Worm (Caenorhabditis elegans) whole organism, young adult: ENCODE results near the gene C16D9.8.

Experiments used
- B0336.3 ChIP-seq: fragments of 200-800 bp; sonication (Bioruptor generic); IDR thresholded peaks from 2 replicates; pipeline ENCODE4 v1.3.6; 2022; ENCODE audit warnings: missing genetic modification characterization, missing compliant biosample characterization
- C06A6.2 ChIP-seq: fragments of 200-800 bp; sonication (Bioruptor generic); conservative IDR thresholded peaks from 2 replicates; pipeline ENCODE4 v1.3.6; 2022; ENCODE audit warnings: missing genetic modification characterization, missing compliant biosample characterization
- D2030.7 ChIP-seq: fragments of 200-800 bp; sonication (Bioruptor generic); IDR thresholded peaks from 2 replicates; pipeline ENCODE4 v1.3.6; 2022; ENCODE audit warnings: missing genetic modification reagents, missing genetic modification characterization, missing compliant biosample characterization
- Y56A3A.18 ChIP-seq: fragments of 200-800 bp; sonication (Bioruptor generic); IDR thresholded peaks from 2 replicates; pipeline ENCODE4 v1.3.6; 2022; ENCODE audit warnings: missing genetic modification reagents, missing genetic modification characterization, missing compliant biosample characterization
- Y95B8A.8 ChIP-seq: fragments of 200-800 bp; sonication (Bioruptor generic); IDR thresholded peaks from 2 replicates; pipeline ENCODE4 v1.3.6; 2022; ENCODE audit warnings: missing genetic modification reagents, missing genetic modification characterization, missing compliant biosample characterization
- ZK185.1 ChIP-seq: sonication (generic microtip); optimal IDR thresholded peaks from 2 replicates; lab custom pipeline; 2016; ENCODE audit warnings: mild to moderate bottlenecking, missing genetic modification characterization, missing compliant biosample characterization; ENCODE audit not compliant: poor library complexity, severe bottlenecking
- akir-1 ChIP-seq: fragments of 200-800 bp; sonication (Bioruptor generic); optimal IDR thresholded peaks from 2 replicates; lab custom pipeline; 2018; ENCODE audit warnings: mild to moderate bottlenecking, missing genetic modification characterization, moderate library complexity, missing compliant biosample characterization
- ama-1 ChIP-seq, 3 experiments: fragments of 150-350 bp in 1 of 3; sonication (generic microtip) in 2 of 3; optimal IDR thresholded peaks; 2 replicates each; lab custom pipeline; 2014 to 2018; ENCODE audit warnings: missing biosample characterization in 2 of 3, missing genetic modification characterization in 2 of 3, missing genetic modification reagents in 2 of 3
- aptf-2 ChIP-seq: fragments of 200-800 bp; sonication (Bioruptor generic); conservative IDR thresholded peaks from 2 replicates; pipeline ENCODE4 v1.3.6; 2022; ENCODE audit warnings: missing genetic modification reagents, missing genetic modification characterization, missing compliant biosample characterization
- athp-1 ChIP-seq: sonication (generic microtip); optimal IDR thresholded peaks from 2 replicates; lab custom pipeline; 2017; ENCODE audit warnings: mild to moderate bottlenecking, missing genetic modification characterization, missing compliant biosample characterization
- attf-3 ChIP-seq: fragments of 200-800 bp; sonication (Bioruptor generic); conservative IDR thresholded peaks from 2 replicates; pipeline ENCODE4 v1.3.6; 2022; ENCODE audit warnings: missing genetic modification reagents, missing genetic modification characterization, missing compliant biosample characterization
- attf-5 ChIP-seq: fragments of 200-800 bp; sonication (Bioruptor generic); optimal IDR thresholded peaks from 2 replicates; lab custom pipeline; 2018; ENCODE audit warnings: mild to moderate bottlenecking, missing genetic modification characterization, missing compliant biosample characterization
- bed-1 ChIP-seq: fragments of 200-800 bp; sonication (Bioruptor generic); IDR thresholded peaks from 2 replicates; pipeline ENCODE4 v1.3.6; 2022; ENCODE audit warnings: missing genetic modification reagents, missing genetic modification characterization, missing compliant biosample characterization
- bed-2 ChIP-seq: fragments of 200-800 bp; sonication (Bioruptor generic); IDR thresholded peaks from 2 replicates; pipeline ENCODE4 v1.3.6; 2022; ENCODE audit warnings: missing genetic modification reagents, missing genetic modification characterization, missing compliant biosample characterization
- ceh-40 ChIP-seq: fragments of 200-800 bp; sonication (Bioruptor generic); IDR thresholded peaks from 2 replicates; pipeline ENCODE4 v1.3.6; 2022; ENCODE audit warnings: missing genetic modification characterization, missing compliant biosample characterization
- dox-1 ChIP-seq: fragments of 200-800 bp; sonication (Bioruptor generic); IDR thresholded peaks from 2 replicates; pipeline ENCODE4 v1.3.6; 2022; ENCODE audit warnings: missing genetic modification reagents, missing genetic modification characterization, missing compliant biosample characterization
- egl-18 ChIP-seq: fragments of 200-800 bp; sonication (Bioruptor generic); IDR thresholded peaks from 2 replicates; pipeline ENCODE4 v1.3.6; 2022; ENCODE audit warnings: missing genetic modification reagents, missing genetic modification characterization, missing compliant biosample characterization
- egl-44 ChIP-seq: fragments of 200-800 bp; sonication (Bioruptor generic); IDR thresholded peaks from 2 replicates; pipeline ENCODE4 v1.3.6; 2022; ENCODE audit warnings: missing genetic modification reagents, missing genetic modification characterization, missing compliant biosample characterization
- ekl-4 ChIP-seq: fragments of 200-800 bp; sonication (Bioruptor generic); IDR thresholded peaks from 2 replicates; pipeline ENCODE4 v1.3.6; 2022; ENCODE audit warnings: missing genetic modification reagents, missing genetic modification characterization, missing compliant biosample characterization
- hmg-1.2 ChIP-seq: fragments of 200-800 bp; sonication (Bioruptor generic); IDR thresholded peaks from 2 replicates; pipeline ENCODE4 v1.3.6; 2022; ENCODE audit warnings: missing genetic modification reagents, missing genetic modification characterization, missing compliant biosample characterization
- hsf-1 ChIP-seq: fragments of 200-800 bp; sonication (Bioruptor generic); IDR thresholded peaks from 2 replicates; pipeline ENCODE4 v1.3.6; 2022; ENCODE audit warnings: missing genetic modification reagents, missing genetic modification characterization, missing compliant biosample characterization
- lag-1 ChIP-seq: fragments of 200-800 bp; sonication (Bioruptor generic); IDR thresholded peaks from 2 replicates; pipeline ENCODE4 v1.3.6; 2022; ENCODE audit warnings: missing genetic modification reagents, missing genetic modification characterization, missing compliant biosample characterization
- let-607 ChIP-seq, 2 experiments: fragments of 200-800 bp in 1 of 2; sonication (Bioruptor generic) in 1 of 2; sonication (generic microtip) in 1 of 2; optimal IDR thresholded peaks; 2 replicates each; lab custom pipeline; 2016 to 2018; ENCODE audit warnings: mild to moderate bottlenecking in 2 of 2, missing compliant biosample characterization in 2 of 2, missing genetic modification characterization in 2 of 2, moderate library complexity in 2 of 2, missing genotype in 1 of 2
- lin-54 ChIP-seq: fragments of 200-800 bp; sonication (Bioruptor generic); optimal IDR thresholded peaks from 2 replicates; lab custom pipeline; 2018; ENCODE audit warnings: mild to moderate bottlenecking, missing genetic modification characterization, missing compliant biosample characterization
- lsl-1 ChIP-seq: fragments of 200-800 bp; sonication (Bioruptor generic); optimal IDR thresholded peaks from 2 replicates; lab custom pipeline; 2018; ENCODE audit warnings: mild to moderate bottlenecking, missing genetic modification characterization, moderate library complexity, missing compliant biosample characterization
- madf-3 ChIP-seq: fragments of 200-800 bp; sonication (Bioruptor generic); IDR thresholded peaks from 2 replicates; pipeline ENCODE4 v1.3.6; 2022; ENCODE audit warnings: missing genetic modification reagents, missing genetic modification characterization, missing compliant biosample characterization
- madf-6 ChIP-seq: fragments of 200-800 bp; sonication (Bioruptor generic); IDR thresholded peaks from 2 replicates; pipeline ENCODE4 v1.3.6; 2022; ENCODE audit warnings: missing genetic modification reagents, missing genetic modification characterization, missing compliant biosample characterization
- mcd-1 ChIP-seq: fragments of 200-800 bp; sonication (Bioruptor generic); IDR thresholded peaks from 2 replicates; pipeline ENCODE4 v1.3.6; 2022; ENCODE audit warnings: missing genetic modification reagents, missing genetic modification characterization, missing compliant biosample characterization
- mxl-1 ChIP-seq: sonication (generic microtip); optimal IDR thresholded peaks from 2 replicates; lab custom pipeline; 2016; ENCODE audit warnings: missing genetic modification characterization, missing compliant biosample characterization
- nfya-1 ChIP-seq: sonication (generic microtip); optimal IDR thresholded peaks from 2 replicates; lab custom pipeline; 2017; ENCODE audit warnings: antibody characterized with exemption, missing compliant biosample characterization, missing genetic modification characterization, borderline replicate concordance; ENCODE audit not compliant: insufficient read depth
- nhr-27 ChIP-seq: fragments of 200-800 bp; sonication (Bioruptor generic); optimal IDR thresholded peaks from 2 replicates; lab custom pipeline; 2018; ENCODE audit warnings: mild to moderate bottlenecking, missing genetic modification characterization, moderate library complexity, missing compliant biosample characterization
- nhr-80 ChIP-seq: sonication (generic microtip); optimal IDR thresholded peaks from 2 replicates; lab custom pipeline; 2016; ENCODE audit warnings: missing genetic modification characterization, missing compliant biosample characterization
- pbrm-1 ChIP-seq: fragments of 200-800 bp; sonication (Bioruptor generic); IDR thresholded peaks from 2 replicates; pipeline ENCODE4 v1.3.6; 2022; ENCODE audit warnings: missing genetic modification reagents, missing genetic modification characterization, missing compliant biosample characterization
- sdz-38 ChIP-seq: sonication (generic microtip); optimal IDR thresholded peaks from 2 replicates; lab custom pipeline; 2016; ENCODE audit warnings: missing genotype, missing genetic modification characterization, missing compliant biosample characterization
- snpc-4 ChIP-seq, 5 experiments: fragments of 150-350 bp in 1 of 5; sonication (generic microtip) in 4 of 5; optimal IDR thresholded peaks; 2 replicates each; lab custom pipeline; 2014 to 2018; ENCODE audit warnings: missing genetic modification characterization in 5 of 5, missing biosample characterization in 3 of 5, antibody characterized with exemption in 2 of 5, mild to moderate bottlenecking in 2 of 5, missing compliant biosample characterization in 2 of 5, missing genotype in 2 of 5, moderate library complexity in 2 of 5, missing genetic modification reagents in 1 of 5
- tbp1 ChIP-seq: fragments of 200-800 bp; sonication (Bioruptor generic); optimal IDR thresholded peaks from 2 replicates; lab custom pipeline; 2018; ENCODE audit warnings: mild to moderate bottlenecking, missing genetic modification characterization, missing compliant biosample characterization
- zim-3 ChIP-seq: sonication (generic microtip); optimal IDR thresholded peaks from 2 replicates; lab custom pipeline; 2017; ENCODE audit warnings: mild to moderate bottlenecking, missing genetic modification characterization, moderate library complexity, missing compliant biosample characterization
- ztf-25 ChIP-seq: fragments of 200-800 bp; sonication (Bioruptor generic); IDR thresholded peaks from 2 replicates; pipeline ENCODE4 v1.3.6; 2022; ENCODE audit warnings: missing genetic modification reagents, missing genetic modification characterization, missing compliant biosample characterization

Gene C16D9.8

ce11 chrV:8300935-8301535, 37.7 kb upstream of the C16D9.8 start, which contains the start of gene W02D7.6:
W02D7.6 (minus strand) TSS chrV:8301507.
- TF ChIP-seq mcd-1 (GFP tag; lab: Robert Waterston, UW) (peak; percentile 46; the same call in 1 of the 2 replicates), B0336.3 (GFP tag; lab: Robert Waterston, UW) (peak; percentile 77), Y56A3A.18 (GFP tag; lab: Robert Waterston, UW) (no peak), let-607 (tag; optimal IDR thresholded peaks at IDR 0.05; lab: Kevin White, UChicago) (peak in 1 of 2 experiments; percentile 70), hmg-1.2 (peak; percentile 37; the same call in 1 of the 2 replicates), dox-1 (GFP tag; lab: Robert Waterston, UW) (peak; percentile 41; the same call in 1 of the 2 replicates), ekl-4 (GFP tag; lab: Robert Waterston, UW) (0 out of 2 replicates have a peak, but pooled peaks have one; percentile 19), nhr-80 (tag; lab: Kevin White, UChicago) (peak; percentile 8), lsl-1 (peak; percentile 27), ceh-40 (0 out of 2 replicates have a peak, but pooled peaks have one; percentile 39), egl-18 (GFP tag; lab: Robert Waterston, UW) (no peak), Y95B8A.8 (GFP tag; lab: Robert Waterston, UW) (0 out of 2 replicates have a peak, but pooled peaks have one; percentile 12), D2030.7 (GFP tag; lab: Robert Waterston, UW) (0 out of 2 replicates have a peak, but pooled peaks have one; percentile 8), athp-1 (peak; percentile 30), zim-3 (tag; lab: Kevin White, UChicago) (no peak), lin-54 (GFP tag; lab: Kevin White, UChicago) (peak; percentile 39), nhr-27 (no peak), tbp1 (peak; percentile 34), sdz-38 (no peak), ZK185.1 (tag; lab: Kevin White, UChicago) (peak; percentile 1), ama-1 (optimal IDR thresholded peaks at IDR 0.05; lab: Kevin White, UChicago) (peak; percentile 37), ama-1 (GFP tag; optimal IDR thresholded peaks at IDR 0.05; lab: Kevin White, UChicago) (peak in 1 of 2 experiments; percentile 52), C06A6.2 (GFP tag; lab: Robert Waterston, UW) (no peak), ztf-25 (GFP tag; lab: Robert Waterston, UW) (no peak), nfya-1 (no peak), hsf-1 (peak; percentile 57; the same call in 1 of the 2 replicates), snpc-4 (GFP tag; optimal IDR thresholded peaks at IDR 0.05; lab: Kevin White, UChicago) (no peak), snpc-4 (tag; optimal IDR thresholded peaks at IDR 0.05; lab: Kevin White, UChicago) (peak in 1 of 4 experiments; percentile 54), pbrm-1 (GFP tag; lab: Robert Waterston, UW) (peak; percentile 53; the same call in 1 of the 2 replicates), attf-5 (GFP tag; lab: Kevin White, UChicago) (peak; percentile 7), madf-6 (GFP tag; lab: Robert Waterston, UW) (peak; percentile 51), attf-3 (GFP tag; lab: Robert Waterston, UW) (peak; percentile 41), mxl-1 (tag; lab: Kevin White, UChicago) (peak; percentile 24), egl-44 (GFP tag; lab: Robert Waterston, UW) (no peak), akir-1 (GFP tag; lab: Kevin White, UChicago) (no peak), bed-2 (GFP tag; lab: Robert Waterston, UW) (no peak), madf-3 (GFP tag; lab: Robert Waterston, UW) (peak; percentile 67; the same call in 1 of the 2 replicates)

ce11 chrV:8299191-8299854, 36.0 kb upstream of the C16D9.8 start, which contains the start of gene W02D7.5:
W02D7.5 (minus strand) TSS chrV:8299241.
- TF ChIP-seq lag-1 (no peak), C06A6.2 (GFP tag; lab: Robert Waterston, UW) (no peak), aptf-2 (GFP tag; lab: Robert Waterston, UW) (peak; percentile 79), hsf-1 (peak; percentile 8; the same call in 1 of the 2 replicates), bed-1 (no peak)
